Worm (Caenorhabditis elegans) whole organism, mixed stage, embryonic: ENCODE results near the gene txt-13.

ENCODE experiments used
- cnd-1 ChIP-seq: fragments of 200-800 bp; sonication (Bioruptor generic); optimal IDR thresholded peaks from 2 replicates; lab custom pipeline; 2018; ENCODE audit warnings: mild to moderate bottlenecking, missing genetic modification characterization, missing compliant biosample characterization
- elt-1 ChIP-seq: sonication (generic microtip); optimal IDR thresholded peaks from 2 replicates; lab custom pipeline; 2017; ENCODE audit warnings: missing genetic modification characterization, mild to moderate bottlenecking, missing compliant biosample characterization, antibody characterized with exemption, moderate library complexity, borderline replicate concordance; ENCODE audit not compliant: insufficient read depth
- elt-3 ChIP-seq: fragments of 150-350 bp; optimal IDR thresholded peaks from 2 replicates; lab custom pipeline; 2014; ENCODE audit warnings: missing biosample characterization, missing genetic modification characterization
- mab-5 ChIP-seq: fragments of 150-350 bp; optimal IDR thresholded peaks from 2 replicates; lab custom pipeline; 2014; ENCODE audit warnings: missing biosample characterization, missing genetic modification characterization
- nhr-12 ChIP-seq: fragments of 150-350 bp; optimal IDR thresholded peaks from 2 replicates; lab custom pipeline; 2014; ENCODE audit warnings: missing biosample characterization, missing genetic modification characterization
- nhr-2 ChIP-seq: fragments of 150-350 bp; optimal IDR thresholded peaks from 2 replicates; lab custom pipeline; 2014; ENCODE audit warnings: missing biosample characterization, missing genetic modification characterization
- nhr-237 ChIP-seq: fragments of 150-350 bp; optimal IDR thresholded peaks from 2 replicates; lab custom pipeline; 2014; ENCODE audit warnings: missing biosample characterization, missing genetic modification characterization
- nhr-28 ChIP-seq: fragments of 150-350 bp; optimal IDR thresholded peaks from 2 replicates; lab custom pipeline; 2014; ENCODE audit warnings: missing biosample characterization, missing genetic modification characterization
- pha-4 ChIP-seq: fragments of 150-350 bp; optimal IDR thresholded peaks from 2 replicates; lab custom pipeline; 2018; ENCODE audit warnings: missing biosample characterization, missing genetic modification reagents, missing genetic modification characterization
- sem-2 ChIP-seq: fragments of 200-800 bp; sonication (Bioruptor generic); optimal IDR thresholded peaks from 2 replicates; lab custom pipeline; 2018; ENCODE audit warnings: mild to moderate bottlenecking, missing genetic modification characterization, missing compliant biosample characterization
- unc-120 ChIP-seq: sonication (generic microtip); optimal IDR thresholded peaks from 2 replicates; lab custom pipeline; 2017; ENCODE audit warnings: missing genetic modification characterization, missing compliant biosample characterization; ENCODE audit not compliant: poor library complexity, severe bottlenecking
- unc-39 ChIP-seq: fragments of 150-350 bp; optimal IDR thresholded peaks from 2 replicates; lab custom pipeline; 2014; ENCODE audit warnings: missing biosample characterization, missing genetic modification characterization
- unc-62 ChIP-seq: fragments of 150-350 bp; optimal IDR thresholded peaks from 2 replicates; lab custom pipeline; 2014; ENCODE audit warnings: missing biosample characterization, missing genetic modification reagents, missing genetic modification characterization

DNA sequence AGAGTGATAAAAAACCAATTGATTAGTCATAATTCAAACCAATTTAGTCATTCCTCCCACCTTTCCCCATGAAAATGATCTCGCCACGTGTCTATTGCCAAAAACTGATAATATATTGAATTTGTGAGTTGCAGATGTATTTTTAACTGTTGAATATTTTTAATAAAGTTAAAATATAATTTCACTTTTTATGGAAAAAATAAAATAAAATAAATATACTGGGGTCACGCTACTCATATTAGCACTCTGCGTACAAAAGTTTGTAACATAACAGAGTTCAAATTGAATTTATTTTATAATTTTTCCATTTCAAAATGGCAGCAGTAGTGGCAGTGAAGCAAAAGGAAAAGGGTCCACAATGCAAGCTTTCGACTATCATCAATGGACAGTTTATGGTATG, 47.8 kb downstream of the txt-13 start, which contains the start of gene C14A4.13:
- TF ChIP-seq nhr-28 (tag; lab: Kevin White, UChicago) (no peak), unc-62 (GFP tag; lab: Kevin White, UChicago) (no peak), elt-1 (no peak), sem-2 (no peak), nhr-2 (tag; lab: Kevin White, UChicago) (no peak), mab-5 (tag; lab: Kevin White, UChicago) (no peak), elt-3 (tag; lab: Kevin White, UChicago) (no peak), unc-120 (tag; lab: Kevin White, UChicago) (no peak), nhr-237 (tag; lab: Kevin White, UChicago) (no peak), pha-4 (tag; lab: Kevin White, UChicago) (no peak), unc-39 (no peak), nhr-12 (tag; lab: Kevin White, UChicago) (no peak), cnd-1 (tag; lab: Kevin White, UChicago) (no peak)
